Worm (Caenorhabditis elegans): ENCODE data around the gene cng-3.
A peak's percentile ranks its signal among the peaks of the same experiment; 100 is the strongest.

The cng-3 gene

DNA sequence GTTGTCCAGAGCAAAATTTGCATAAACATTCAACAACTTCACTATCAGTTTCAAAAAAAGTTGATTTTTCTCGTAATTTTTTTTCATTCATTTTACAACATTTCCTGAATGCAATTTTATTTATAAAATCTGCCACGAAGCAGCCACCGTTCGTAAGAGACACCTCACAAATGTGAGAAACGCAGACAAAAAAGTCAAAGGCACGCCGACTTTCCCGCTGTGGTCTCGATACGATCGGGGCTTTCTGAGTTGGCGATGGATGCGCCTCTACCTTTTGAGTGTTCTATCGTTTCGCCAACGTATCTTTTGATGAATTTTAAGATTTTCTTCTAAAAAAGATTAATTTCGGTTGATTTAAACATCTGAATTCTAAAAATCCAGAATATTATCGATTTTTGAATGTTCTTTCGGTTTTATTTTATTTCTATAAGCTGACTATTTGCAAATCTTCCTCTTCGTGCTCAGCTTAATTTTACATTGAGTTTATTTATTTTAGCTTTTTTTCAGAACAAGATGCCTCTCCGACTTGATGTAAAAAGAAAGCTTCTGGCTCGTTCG is 21.5 kb downstream of the cng-3 start, which contains the start of gene copb-2 (continued):
- no peak for TF ChIP-seq F37D6.2 (tag; optimal IDR thresholded peaks at IDR 0.05)
- TF ChIP-seq F49E8.2 (tag; optimal IDR thresholded peaks at IDR 0.05; ENCODE audit: borderline replicate concordance): no peak
- no peak for TF ChIP-seq ceh-20 (GFP tag; IDR thresholded peaks at IDR 0.05)
- no peak for TF ChIP-seq zfp-3 (GFP tag; conservative IDR thresholded peaks at IDR 0.05)
- no peak for TF ChIP-seq saeg-2 (GFP tag; IDR thresholded peaks at IDR 0.05)
- no peak for TF ChIP-seq D1046.2 (GFP tag; IDR thresholded peaks at IDR 0.05)
- no peak for TF ChIP-seq ceh-28 (tag; optimal IDR thresholded peaks at IDR 0.05)
- TF ChIP-seq rbr-2 (tag; optimal IDR thresholded peaks at IDR 0.05): peak; percentile 51
- TF ChIP-seq dmd-8 (GFP tag; IDR thresholded peaks at IDR 0.05): no peak
- no peak for TF ChIP-seq spr-1 (tag; optimal IDR thresholded peaks at IDR 0.05)
- no peak for TF ChIP-seq lsy-2 (tag; optimal IDR thresholded peaks at IDR 0.05)
- TF ChIP-seq ceh-82 (tag; optimal IDR thresholded peaks at IDR 0.05): no peak

DNA sequence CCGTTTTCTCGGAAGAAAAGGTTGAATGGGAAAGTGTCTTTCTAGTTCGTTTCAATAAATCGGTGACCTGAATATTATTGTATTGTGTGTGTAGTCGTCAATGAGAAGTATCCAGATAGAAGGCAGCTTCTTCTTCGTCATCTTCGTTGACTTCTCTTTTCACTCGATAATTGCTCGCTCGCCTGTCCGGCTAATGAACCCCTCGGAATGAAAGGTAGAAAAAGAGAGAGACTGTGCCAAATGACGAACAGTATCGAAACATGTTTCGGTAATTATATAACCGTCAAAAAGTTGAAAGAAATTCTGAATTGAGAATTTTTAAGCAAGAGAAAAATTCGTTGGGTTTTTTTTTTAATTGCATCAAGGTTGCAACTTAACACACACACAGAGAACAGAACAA is 23.4 kb downstream of the cng-3 start, which contains the start of gene cutl-17:
cutl-17 (minus strand) TSS at position 101 of the 400 bp plus-strand sequence.
- TF ChIP-seq unc-62 (GFP tag; optimal IDR thresholded peaks at IDR 0.05 in 1 of 2) (peak in 1 of 2 experiments; percentile 84), unc-62 (tag; optimal IDR thresholded peaks at IDR 0.05) (no peak), nhr-41 (GFP tag; IDR thresholded peaks at IDR 0.05) (no peak)

DNA sequence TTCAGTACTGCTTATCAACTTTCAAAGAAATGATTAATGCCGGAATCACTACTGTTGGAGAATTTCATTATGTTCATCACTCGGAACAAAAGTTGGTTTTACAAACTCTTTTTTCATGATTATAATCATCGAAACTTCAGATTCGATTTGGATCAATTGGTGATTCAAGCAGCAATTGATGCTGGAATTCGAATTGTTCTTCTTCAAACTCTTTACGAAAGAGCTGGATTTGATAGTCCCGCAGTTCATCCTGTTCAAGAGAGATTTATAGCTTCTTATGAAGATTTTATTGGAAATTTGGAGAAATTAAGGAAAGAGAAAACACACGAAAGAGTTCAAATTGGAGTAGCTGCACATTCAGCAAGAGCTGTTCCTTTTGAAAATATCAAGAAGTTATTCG is 29.0 kb downstream of the cng-3 start:
- no peak for TF ChIP-seq Y75B8A.6 (GFP tag; IDR thresholded peaks at IDR 0.05)
- peak; percentile 95 for TF ChIP-seq aha-1 (tag)

DNA sequence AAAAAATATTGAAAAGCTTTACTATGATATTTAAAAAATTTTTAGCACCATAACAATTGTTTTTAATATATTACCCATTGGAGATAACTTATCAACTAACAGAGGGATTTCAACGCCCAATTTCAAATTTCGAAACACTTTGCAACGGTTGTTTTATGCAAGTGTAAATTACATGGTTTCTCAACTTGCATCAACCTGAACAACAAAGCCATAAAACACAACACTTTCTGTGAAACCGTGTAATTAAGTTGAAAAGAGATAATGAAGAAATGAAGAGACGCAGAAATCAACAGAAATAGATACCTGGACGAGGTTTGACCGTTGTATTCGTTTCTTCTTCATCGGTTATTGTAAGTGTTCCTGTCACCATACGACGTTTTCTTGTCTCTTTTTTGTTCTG is 30.5 kb downstream of the cng-3 start, which contains the start of gene cpin-1:
cpin-1 (plus strand) TSS at position 301 of the 400 bp plus-strand sequence.
- TF ChIP-seq php-3 (GFP tag; IDR thresholded peaks at IDR 0.05) (no peak), lsy-2 (tag; optimal IDR thresholded peaks at IDR 0.05) (no peak), spr-1 (tag; optimal IDR thresholded peaks at IDR 0.05) (no peak), zip-11 (GFP tag; IDR thresholded peaks at IDR 0.05) (no peak), madf-5 (GFP tag; IDR thresholded peaks at IDR 0.05) (no peak)

DNA sequence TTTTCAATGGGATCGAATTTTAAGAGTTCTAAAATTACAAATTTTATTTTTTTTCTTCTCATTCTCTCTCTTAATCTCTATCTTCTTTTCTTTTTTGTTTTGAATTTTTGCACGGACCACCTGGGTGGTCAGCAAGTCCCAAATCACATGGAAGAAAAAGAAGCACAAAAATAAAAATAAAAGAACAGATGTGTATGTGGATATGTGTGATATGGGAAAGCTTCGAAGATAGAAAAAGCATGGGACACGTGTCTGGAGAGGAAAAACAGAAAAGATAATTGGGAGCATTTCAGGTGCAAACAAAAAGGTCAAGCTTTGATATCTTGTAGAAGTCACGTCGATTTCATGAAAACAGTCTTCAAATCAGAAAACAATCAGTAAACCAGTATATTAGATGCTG is 33.6 kb downstream of the cng-3 start, which contains the start of gene hsp-12.6:
hsp-12.6 (minus strand) TSS at position 20 of the 400 bp plus-strand sequence.
- TF ChIP-seq nhr-11 (tag; optimal IDR thresholded peaks at IDR 0.05) (peak; percentile 54), T26A8.4 (GFP tag; IDR thresholded peaks at IDR 0.05) (no peak), zag-1 (tag; optimal IDR thresholded peaks at IDR 0.05) (no peak), daf-16 (GFP tag; optimal IDR thresholded peaks at IDR 0.05) (peak in 1 of 2 experiments; percentile 80), daf-16 (tag; optimal IDR thresholded peaks at IDR 0.05) (no peak), nhr-76 (tag; optimal IDR thresholded peaks at IDR 0.05) (no peak), sdz-12 (GFP tag; optimal IDR thresholded peaks at IDR 0.05) (no peak), lin-15B (tag; optimal IDR thresholded peaks at IDR 0.05) (no peak), hlh-30 (tag; optimal IDR thresholded peaks at IDR 0.05; ENCODE audit: insufficient read depth) (peak; percentile 48), lim-7 (GFP tag; IDR thresholded peaks at IDR 0.05) (no peak)

DNA sequence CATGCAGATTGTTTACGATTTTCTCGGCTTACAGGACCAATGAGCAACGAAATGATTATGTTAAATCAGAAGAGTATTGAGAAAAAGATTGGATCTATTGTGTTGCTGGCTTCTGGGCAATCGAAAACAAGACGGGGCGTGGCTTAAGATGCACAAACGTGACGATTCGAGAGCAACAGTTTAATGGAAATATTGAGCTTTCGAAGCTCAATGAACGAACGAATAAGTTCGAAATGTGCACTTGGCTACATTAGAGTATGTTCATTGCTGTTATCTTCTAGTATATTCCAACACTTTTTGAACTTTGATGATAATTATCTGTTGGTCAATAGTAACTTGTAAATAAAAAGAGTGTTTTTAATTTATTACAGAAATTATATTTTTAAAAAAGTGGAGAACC is 35.4 kb downstream of the cng-3 start, which contains the start of gene hsp-12.3:
hsp-12.3 (minus strand) TSS at position 101 of the 400 bp plus-strand sequence.
- TF ChIP-seq nhr-111 (GFP tag; optimal IDR thresholded peaks at IDR 0.05): no peak
- peak in 1 of 2 experiments; percentile 1 for TF ChIP-seq hif-1 (tag; optimal IDR thresholded peaks at IDR 0.05)
